Fruit fly (Drosophila melanogaster): ENCODE results near the gene Irk3.

The Irk3 gene

DNA sequence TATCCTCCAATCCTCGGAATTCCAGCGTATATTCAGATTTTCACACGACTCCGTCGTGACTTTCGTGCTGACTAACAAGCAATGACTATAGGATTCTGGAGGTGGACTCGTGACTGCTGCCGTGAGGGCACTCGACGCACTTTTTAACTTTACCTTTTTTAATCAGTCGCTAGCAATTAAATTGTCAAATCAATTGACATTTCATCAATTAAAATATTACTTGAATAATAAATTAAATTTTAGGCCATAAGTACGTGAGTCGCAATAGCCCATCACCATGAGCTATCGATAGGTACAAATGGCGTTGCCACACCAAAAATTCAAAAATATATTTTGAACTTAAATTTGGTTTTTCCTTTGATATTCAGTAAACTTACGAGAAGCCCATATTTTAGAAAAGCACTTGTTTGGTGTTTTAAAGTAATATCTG, 7.9 kb downstream of the Irk3 start, which contains the start of gene Jwa (continued):
- TF ChIP-seq corto (GFP tag; optimal IDR thresholded peaks at IDR 0.05), result peak; percentile 22
- TF ChIP-seq CG14441 (GFP tag; IDR thresholded peaks at IDR 0.05), result peak; percentile 88
- no peak for TF ChIP-seq Sry-β (GFP tag; optimal IDR thresholded peaks at IDR 0.05)
- TF ChIP-seq Hr3 (GFP tag; optimal IDR thresholded peaks at IDR 0.05), result peak; percentile 98
- TF ChIP-seq CG1529 (GFP tag; optimal IDR thresholded peaks at IDR 0.05), result peak; percentile 90
- peak; percentile 92 for TF ChIP-seq Atf3 (GFP tag; optimal IDR thresholded peaks at IDR 0.05)
- peak; percentile 85 for TF ChIP-seq ato (GFP tag; IDR thresholded peaks at IDR 0.05; ENCODE audit: partially characterized antibody)
- peak; percentile 91 for TF ChIP-seq CG7556 (GFP tag; optimal IDR thresholded peaks at IDR 0.05)
- peak in 1 of 3 experiments; percentile 95 for TF ChIP-seq lola (GFP tag; optimal IDR thresholded peaks at IDR 0.05)
- peak; percentile 87 for TF ChIP-seq org-1 (GFP tag; optimal IDR thresholded peaks at IDR 0.05)
- TF ChIP-seq CG6854 (GFP tag; optimal IDR thresholded peaks at IDR 0.05), result peak; percentile 65
- no peak for TF ChIP-seq Hr39 (optimal IDR thresholded peaks at IDR 0.05)
- TF ChIP-seq exex (tag; optimal IDR thresholded peaks at IDR 0.05), result no peak
- peak; percentile 91 for TF ChIP-seq shn (GFP tag; optimal IDR thresholded peaks at IDR 0.05)
- TF ChIP-seq CG6813 (GFP tag; optimal IDR thresholded peaks at IDR 0.05), result no peak
- TF ChIP-seq Nf-YC (tag; optimal IDR thresholded peaks at IDR 0.05), result peak; percentile 74
- TF ChIP-seq CG2889 (GFP tag; IDR thresholded peaks at IDR 0.05), result peak; percentile 93
- TF ChIP-seq CG11696 (GFP tag; IDR thresholded peaks at IDR 0.05), result no peak
- peak; percentile 92 for TF ChIP-seq danr (GFP tag; IDR thresholded peaks at IDR 0.05)
- peak; percentile 93 for TF ChIP-seq CG8924 (tag; optimal IDR thresholded peaks at IDR 0.05)
- TF ChIP-seq ems (GFP tag; optimal IDR thresholded peaks at IDR 0.05), result peak; percentile 93
- peak; percentile 90 for TF ChIP-seq CG3726 (GFP tag; IDR thresholded peaks at IDR 0.05)
- peak; percentile 67 for TF ChIP-seq tup (GFP tag; optimal IDR thresholded peaks at IDR 0.05)
- TF ChIP-seq cad (GFP tag; optimal IDR thresholded peaks at IDR 0.05), result no peak
- peak; percentile 84; the same call in 2 of the 3 replicates for TF ChIP-seq so (GFP tag; IDR thresholded peaks at IDR 0.05)
- TF ChIP-seq lbe (GFP tag; optimal IDR thresholded peaks at IDR 0.05), result peak; percentile 97
- TF ChIP-seq Sry-δ (GFP tag; optimal IDR thresholded peaks at IDR 0.05), result peak; percentile 95
- TF ChIP-seq fd64A (GFP tag; optimal IDR thresholded peaks at IDR 0.05), result no peak
- TF ChIP-seq Gug (GFP tag; IDR thresholded peaks at IDR 0.05), result peak; percentile 94
- TF ChIP-seq stwl (tag; optimal IDR thresholded peaks at IDR 0.05), result peak; percentile 72
- TF ChIP-seq inv (GFP tag; IDR thresholded peaks at IDR 0.05; ENCODE audit: partially characterized antibody), result peak; percentile 100
- peak; percentile 78 for TF ChIP-seq stc (GFP tag; IDR thresholded peaks at IDR 0.05)
- TF ChIP-seq bab2 (GFP tag; optimal IDR thresholded peaks at IDR 0.05), result peak; percentile 96
- TF ChIP-seq twi (tag; optimal IDR thresholded peaks at IDR 0.05), result peak; percentile 69
- TF ChIP-seq CG9817 (tag; optimal IDR thresholded peaks at IDR 0.05), result peak; percentile 94
- peak; percentile 87 for TF ChIP-seq CG11247 (GFP tag; IDR thresholded peaks at IDR 0.05)
- peak; percentile 94 for TF ChIP-seq Dip3 (GFP tag; optimal IDR thresholded peaks at IDR 0.05)
- peak; percentile 70 for TF ChIP-seq Fer2 (tag; optimal IDR thresholded peaks at IDR 0.05)
- peak; percentile 90 for TF ChIP-seq CG11695 (GFP tag; IDR thresholded peaks at IDR 0.05)
- TF ChIP-seq CG18619 (GFP tag; optimal IDR thresholded peaks at IDR 0.05), result peak; percentile 79
- TF ChIP-seq dysf (GFP tag; IDR thresholded peaks at IDR 0.05), result peak; percentile 88
- TF ChIP-seq CG11723 (GFP tag; optimal IDR thresholded peaks at IDR 0.05), result peak; percentile 75
- peak; percentile 65 for TF ChIP-seq Lim3 (GFP tag; IDR thresholded peaks at IDR 0.05)
- peak; percentile 42 for TF ChIP-seq CG4707 (GFP tag; optimal IDR thresholded peaks at IDR 0.05)
- peak; percentile 94 for TF ChIP-seq Rfx (GFP tag; IDR thresholded peaks at IDR 0.05)
- peak; percentile 77 for TF ChIP-seq CG13296 (GFP tag; optimal IDR thresholded peaks at IDR 0.05)
- no peak for TF ChIP-seq z (GFP tag; IDR thresholded peaks at IDR 0.05)
- peak; percentile 94 for TF ChIP-seq CG8944 (GFP tag; optimal IDR thresholded peaks at IDR 0.05)
- TF ChIP-seq pb (GFP tag; optimal IDR thresholded peaks at IDR 0.05), result peak; percentile 67
- TF ChIP-seq vnd (GFP tag; IDR thresholded peaks at IDR 0.05; ENCODE audit: partially characterized antibody), result peak; percentile 100
- peak; percentile 85 for TF ChIP-seq CG30020 (tag; optimal IDR thresholded peaks at IDR 0.05)

Measured in whole organism, embryonic.